Worm (Caenorhabditis elegans) whole organism, mixed stage, embryonic: ENCODE measurements around the gene bath-30.

Experiments used
- M03D4.4 ChIP-seq: sonication (generic microtip); optimal IDR thresholded peaks from 2 replicates; lab custom pipeline; 2017; ENCODE audit warnings: mild to moderate bottlenecking, missing genetic modification characterization, missing compliant biosample characterization
- bed-3 ChIP-seq: fragments of 200-800 bp; sonication (Bioruptor generic); optimal IDR thresholded peaks from 3 replicates; lab custom pipeline; 2018; ENCODE audit warnings: mild to moderate bottlenecking, missing genetic modification characterization, moderate library complexity, missing compliant biosample characterization
- blmp-1 ChIP-seq: fragments of 150-350 bp; optimal IDR thresholded peaks from 2 replicates; lab custom pipeline; 2014; ENCODE audit warnings: missing biosample characterization, missing genetic modification characterization
- ceh-39 ChIP-seq: fragments of 150-350 bp; optimal IDR thresholded peaks from 2 replicates; lab custom pipeline; 2014; ENCODE audit warnings: missing biosample characterization, missing genetic modification characterization
- ceh-43 ChIP-seq: fragments of 200-800 bp; sonication (Bioruptor generic); optimal IDR thresholded peaks from 2 replicates; lab custom pipeline; 2018; ENCODE audit warnings: mild to moderate bottlenecking, missing genetic modification characterization, moderate library complexity, missing compliant biosample characterization
- ceh-83 ChIP-seq: fragments of 200-800 bp; sonication (Bioruptor generic); optimal IDR thresholded peaks from 2 replicates; lab custom pipeline; 2018; ENCODE audit warnings: mild to moderate bottlenecking, missing genetic modification characterization, missing compliant biosample characterization
- cnd-1 ChIP-seq: fragments of 200-800 bp; sonication (Bioruptor generic); optimal IDR thresholded peaks from 2 replicates; lab custom pipeline; 2018; ENCODE audit warnings: mild to moderate bottlenecking, missing genetic modification characterization, missing compliant biosample characterization
- drap-1 ChIP-seq: fragments of 200-800 bp; sonication (Bioruptor generic); optimal IDR thresholded peaks from 3 replicates; lab custom pipeline; 2018; ENCODE audit warnings: mild to moderate bottlenecking, missing genetic modification characterization, missing compliant biosample characterization
- elt-1 ChIP-seq: sonication (generic microtip); optimal IDR thresholded peaks from 2 replicates; lab custom pipeline; 2017; ENCODE audit warnings: missing genetic modification characterization, mild to moderate bottlenecking, missing compliant biosample characterization, antibody characterized with exemption, moderate library complexity, borderline replicate concordance; ENCODE audit not compliant: insufficient read depth
- elt-3 ChIP-seq: fragments of 150-350 bp; optimal IDR thresholded peaks from 2 replicates; lab custom pipeline; 2014; ENCODE audit warnings: missing biosample characterization, missing genetic modification characterization
- flh-1 ChIP-seq: fragments of 200-800 bp; sonication (Bioruptor generic); optimal IDR thresholded peaks from 2 replicates; lab custom pipeline; 2018; ENCODE audit warnings: mild to moderate bottlenecking, missing genetic modification characterization, moderate library complexity, missing compliant biosample characterization
- ham-2 ChIP-seq: fragments of 200-800 bp; sonication (Bioruptor generic); optimal IDR thresholded peaks from 2 replicates; lab custom pipeline; 2018; ENCODE audit warnings: mild to moderate bottlenecking, missing genetic modification characterization, missing compliant biosample characterization
- hlh-1 ChIP-seq: fragments of 150-350 bp; optimal IDR thresholded peaks from 2 replicates; lab custom pipeline; 2014; ENCODE audit warnings: missing biosample characterization, missing genetic modification reagents, missing genetic modification characterization
- lin-13 ChIP-seq: fragments of 150-350 bp; optimal IDR thresholded peaks from 2 replicates; lab custom pipeline; 2014; ENCODE audit warnings: missing biosample characterization, missing genetic modification characterization
- lin-32 ChIP-seq: fragments of 200-800 bp; sonication (Bioruptor generic); optimal IDR thresholded peaks from 2 replicates; lab custom pipeline; 2018; ENCODE audit warnings: mild to moderate bottlenecking, missing genetic modification characterization, missing compliant biosample characterization
- lsy-2 ChIP-seq: fragments of 150-350 bp; optimal IDR thresholded peaks from 2 replicates; lab custom pipeline; 2014; ENCODE audit warnings: missing biosample characterization, missing genetic modification characterization
- mab-5 ChIP-seq: fragments of 150-350 bp; optimal IDR thresholded peaks from 2 replicates; lab custom pipeline; 2014; ENCODE audit warnings: missing biosample characterization, missing genetic modification characterization
- mep-1 ChIP-seq: fragments of 150-350 bp; optimal IDR thresholded peaks from 2 replicates; lab custom pipeline; 2017; ENCODE audit warnings: missing biosample characterization, missing genetic modification reagents, missing genetic modification characterization, inconsistent platforms
- mls-2 ChIP-seq: sonication (generic microtip); optimal IDR thresholded peaks from 2 replicates; lab custom pipeline; 2016; ENCODE audit warnings: mild to moderate bottlenecking, missing genetic modification characterization, moderate library complexity, missing compliant biosample characterization
- nhr-12 ChIP-seq: fragments of 150-350 bp; optimal IDR thresholded peaks from 2 replicates; lab custom pipeline; 2014; ENCODE audit warnings: missing biosample characterization, missing genetic modification characterization
- nhr-2 ChIP-seq: fragments of 150-350 bp; optimal IDR thresholded peaks from 2 replicates; lab custom pipeline; 2014; ENCODE audit warnings: missing biosample characterization, missing genetic modification characterization
- nhr-237 ChIP-seq: fragments of 150-350 bp; optimal IDR thresholded peaks from 2 replicates; lab custom pipeline; 2014; ENCODE audit warnings: missing biosample characterization, missing genetic modification characterization
- nhr-28 ChIP-seq: fragments of 150-350 bp; optimal IDR thresholded peaks from 2 replicates; lab custom pipeline; 2014; ENCODE audit warnings: missing biosample characterization, missing genetic modification characterization
- nhr-76 ChIP-seq: sonication (generic microtip); optimal IDR thresholded peaks from 2 replicates; lab custom pipeline; 2017; ENCODE audit warnings: missing biosample characterization, missing genetic modification characterization
- pha-4 ChIP-seq: fragments of 150-350 bp; optimal IDR thresholded peaks from 2 replicates; lab custom pipeline; 2018; ENCODE audit warnings: missing biosample characterization, missing genetic modification reagents, missing genetic modification characterization
- sem-2 ChIP-seq: fragments of 200-800 bp; sonication (Bioruptor generic); optimal IDR thresholded peaks from 2 replicates; lab custom pipeline; 2018; ENCODE audit warnings: mild to moderate bottlenecking, missing genetic modification characterization, missing compliant biosample characterization
- snpc-4 ChIP-seq: fragments of 150-350 bp; optimal IDR thresholded peaks from 2 replicates; lab custom pipeline; 2014; ENCODE audit warnings: missing biosample characterization, missing genetic modification characterization
- sptf-1 ChIP-seq: sonication (generic microtip); optimal IDR thresholded peaks from 2 replicates; lab custom pipeline; 2017; ENCODE audit warnings: mild to moderate bottlenecking, missing genetic modification characterization, moderate library complexity, missing compliant biosample characterization
- tbx-8 ChIP-seq: fragments of 200-800 bp; sonication (Bioruptor generic); optimal IDR thresholded peaks from 2 replicates; lab custom pipeline; 2018; ENCODE audit warnings: mild to moderate bottlenecking, missing genetic modification characterization, moderate library complexity, missing compliant biosample characterization
- unc-120 ChIP-seq: sonication (generic microtip); optimal IDR thresholded peaks from 2 replicates; lab custom pipeline; 2017; ENCODE audit warnings: missing genetic modification characterization, missing compliant biosample characterization; ENCODE audit not compliant: poor library complexity, severe bottlenecking
- unc-39 ChIP-seq: fragments of 150-350 bp; optimal IDR thresholded peaks from 2 replicates; lab custom pipeline; 2014; ENCODE audit warnings: missing biosample characterization, missing genetic modification characterization
- unc-62 ChIP-seq: fragments of 150-350 bp; optimal IDR thresholded peaks from 2 replicates; lab custom pipeline; 2014; ENCODE audit warnings: missing biosample characterization, missing genetic modification reagents, missing genetic modification characterization
- zip-8 ChIP-seq: fragments of 150-350 bp; optimal IDR thresholded peaks from 2 replicates; lab custom pipeline; 2014; ENCODE audit warnings: missing biosample characterization, missing genetic modification characterization
- ztf-11 ChIP-seq: fragments of 150-350 bp; optimal IDR thresholded peaks from 2 replicates; lab custom pipeline; 2014; ENCODE audit warnings: missing biosample characterization, missing genetic modification characterization

bath-30 gene

ce11 chrII:3332039-3332438 is 14.1 kb downstream of the bath-30 start, which contains the start of gene irld-27:
Gene irld-27, plus strand, starts transcription at chrII:3332339.
- TF ChIP-seq lin-13 (tag; lab: Kevin White, UChicago) (no peak), M03D4.4 (tag; lab: Kevin White, UChicago) (no peak), pha-4 (tag; lab: Kevin White, UChicago) (no peak), ceh-43 (GFP tag; lab: Kevin White, UChicago) (no peak), bed-3 (GFP tag; lab: Kevin White, UChicago) (no peak), elt-1 (no peak)

- TF ChIP-seq ceh-39 (tag; lab: Kevin White, UChicago) (no peak), mab-5 (tag; lab: Kevin White, UChicago) (no peak), nhr-12 (tag; lab: Kevin White, UChicago) (no peak), tbx-8 (GFP tag; lab: Kevin White, UChicago) (no peak), nhr-28 (tag; lab: Kevin White, UChicago) (no peak), unc-62 (no peak), cnd-1 (tag; lab: Kevin White, UChicago) (no peak)
These were observed 19.1 kb downstream of the bath-30 start, which contains the start of gene Y46D2A.3 for ce11 chrII:3327104-3327503. Gene Y46D2A.3, minus strand, starts transcription at chrII:3327204.

ce11 chrII:3323179-3323578 is 23.0 kb downstream of the bath-30 start, which contains the start of gene Y46D2A.2:
Gene Y46D2A.2, minus strand, starts transcription at chrII:3323279.
- no peak for TF ChIP-seq flh-1 (GFP tag; lab: Kevin White, UChicago)
- no peak for TF ChIP-seq nhr-28 (tag; lab: Kevin White, UChicago)
- TF ChIP-seq M03D4.4 (tag; lab: Kevin White, UChicago), result no peak
- no peak for TF ChIP-seq drap-1 (GFP tag; lab: Kevin White, UChicago)
- TF ChIP-seq unc-39, result no peak
- TF ChIP-seq sptf-1 (tag; lab: Kevin White, UChicago), result no peak
- TF ChIP-seq mab-5 (tag; lab: Kevin White, UChicago), result no peak
- no peak for TF ChIP-seq lin-32 (GFP tag; lab: Kevin White, UChicago)

- TF ChIP-seq mep-1 (tag; lab: Kevin White, UChicago), result no peak
- no peak for TF ChIP-seq snpc-4 (tag; lab: Kevin White, UChicago)
- no peak for TF ChIP-seq lin-32 (GFP tag; lab: Kevin White, UChicago)
- TF ChIP-seq ceh-83 (GFP tag; lab: Kevin White, UChicago), result no peak
- TF ChIP-seq nhr-2, result no peak
- TF ChIP-seq sptf-1 (tag; lab: Kevin White, UChicago), result no peak
- no peak for TF ChIP-seq hlh-1 (tag; lab: Kevin White, UChicago)
- no peak for TF ChIP-seq nhr-12 (tag; lab: Kevin White, UChicago)
- no peak for TF ChIP-seq nhr-237 (tag; lab: Kevin White, UChicago)
- no peak for TF ChIP-seq ceh-43 (GFP tag; lab: Kevin White, UChicago)
- TF ChIP-seq ztf-11 (tag; lab: Kevin White, UChicago), result no peak
- TF ChIP-seq ham-2, result no peak
- TF ChIP-seq elt-3, result no peak
- no peak for TF ChIP-seq elt-1
- no peak for TF ChIP-seq drap-1 (GFP tag; lab: Kevin White, UChicago)
- TF ChIP-seq lsy-2 (tag; lab: Kevin White, UChicago), result no peak
- TF ChIP-seq blmp-1 (tag; lab: Kevin White, UChicago), result no peak
- no peak for TF ChIP-seq M03D4.4 (tag; lab: Kevin White, UChicago)
- no peak for TF ChIP-seq bed-3 (GFP tag; lab: Kevin White, UChicago)
- no peak for TF ChIP-seq lin-13 (tag; lab: Kevin White, UChicago)
These were observed 23.9 kb downstream of the bath-30 start, which contains the start of gene Y46D2A.1 for ce11 chrII:3322257-3322656. Gene Y46D2A.1, plus strand, starts transcription at chrII:3322557.

ce11 chrII:3318839-3319238 is 27.3 kb downstream of the bath-30 start:
- TF ChIP-seq pha-4 (tag; lab: Kevin White, UChicago), result no peak
- TF ChIP-seq M03D4.4 (tag; lab: Kevin White, UChicago), result no peak
- TF ChIP-seq mab-5 (tag; lab: Kevin White, UChicago), result no peak
- no peak for TF ChIP-seq ham-2
- no peak for TF ChIP-seq nhr-76 (tag; lab: Kevin White, UChicago)
- TF ChIP-seq bed-3 (GFP tag; lab: Kevin White, UChicago), result no peak
- no peak for TF ChIP-seq zip-8
- no peak for TF ChIP-seq mls-2 (tag; lab: Kevin White, UChicago)
- TF ChIP-seq nhr-12 (tag; lab: Kevin White, UChicago), result no peak
- no peak for TF ChIP-seq sptf-1 (tag; lab: Kevin White, UChicago)
- TF ChIP-seq mep-1 (tag; lab: Kevin White, UChicago), result no peak
- no peak for TF ChIP-seq unc-120 (tag; lab: Kevin White, UChicago)
- no peak for TF ChIP-seq ceh-83 (GFP tag; lab: Kevin White, UChicago)
- TF ChIP-seq ztf-11 (tag; lab: Kevin White, UChicago), result no peak
- TF ChIP-seq drap-1 (GFP tag; lab: Kevin White, UChicago), result no peak
- no peak for TF ChIP-seq elt-1
- no peak for TF ChIP-seq elt-3
- no peak for TF ChIP-seq lin-32 (GFP tag; lab: Kevin White, UChicago)
- no peak for TF ChIP-seq sem-2 (GFP tag; lab: Kevin White, UChicago)
- no peak for TF ChIP-seq snpc-4 (tag; lab: Kevin White, UChicago)
